Worm (Caenorhabditis elegans) whole organism, L1 larva: Measurements from ENCODE around the gene ceh-40.

Experiments used
- egl-13 ChIP-seq: sonication (generic microtip); optimal IDR thresholded peaks from 2 replicates; lab custom pipeline; 2016; ENCODE audit warnings: missing genotype, missing genetic modification reagents, missing genetic modification characterization, missing compliant biosample characterization
- lin-15B ChIP-seq: fragments of 150-350 bp; sonication (generic microtip); optimal IDR thresholded peaks from 3 replicates; lab custom pipeline; 2014; ENCODE audit warnings: missing biosample characterization, missing genetic modification characterization
- pqm-1 ChIP-seq: sonication (generic microtip); optimal IDR thresholded peaks from 3 replicates; lab custom pipeline; 2017; ENCODE audit warnings: missing biosample characterization, missing genetic modification characterization

DNA sequence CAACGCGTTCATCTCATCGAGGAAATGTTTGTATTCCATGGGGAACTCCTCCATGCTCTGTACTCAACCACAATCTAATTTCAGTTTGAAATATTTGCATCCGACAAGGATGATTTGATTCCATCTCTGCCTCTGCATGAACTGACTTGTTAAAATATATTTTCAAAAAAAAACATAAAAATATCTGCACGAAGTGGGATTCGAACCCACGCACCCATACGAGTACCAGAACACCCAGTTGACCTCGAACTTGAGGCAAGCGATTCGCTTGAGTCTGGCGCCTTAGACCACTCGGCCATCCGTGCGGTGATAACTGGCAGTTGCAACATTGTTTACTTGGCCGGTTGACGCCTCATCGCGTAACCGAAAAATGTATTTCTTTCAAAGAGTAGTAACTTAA, 27.2 kb upstream of the ceh-40 start:
- TF ChIP-seq egl-13 (tag; lab: Kevin White, UChicago) (no peak), pqm-1 (tag; lab: Kevin White, UChicago) (no peak), lin-15B (tag; lab: Kevin White, UChicago) (no peak)
